Worm (Caenorhabditis elegans): ENCODE results near the gene afmd-2.

DNA sequence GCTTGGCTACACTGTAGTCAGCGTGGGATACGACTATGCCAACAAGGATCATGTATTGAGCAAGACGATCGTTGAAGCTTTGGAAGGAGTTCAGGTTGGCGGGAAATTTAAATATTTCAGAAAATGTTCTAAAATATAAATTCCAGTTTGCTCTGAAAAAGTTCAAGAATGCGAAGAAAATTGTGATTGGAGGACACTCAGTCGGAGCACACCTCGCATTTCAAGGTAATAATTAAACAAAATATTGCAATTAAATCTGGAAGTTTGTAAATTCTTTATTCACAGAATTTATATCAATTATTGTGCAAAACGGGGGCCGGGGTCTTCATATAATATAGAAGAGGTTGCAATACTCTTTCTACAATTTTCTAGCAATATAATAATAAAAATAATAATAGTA is 1.0 kb downstream of the afmd-2 start:
- TF ChIP-seq unc-62 (GFP tag; optimal IDR thresholded peaks at IDR 0.05) (no peak), B0261.1 (tag; optimal IDR thresholded peaks at IDR 0.05) (no peak), hlh-26 (GFP tag; conservative IDR thresholded peaks at IDR 0.05) (no peak), nfya-1 (tag; optimal IDR thresholded peaks at IDR 0.05; ENCODE audit: borderline replicate concordance, insufficient read depth) (no peak), K12H6.12 (tag; optimal IDR thresholded peaks at IDR 0.05) (no peak), ztf-25 (GFP tag; IDR thresholded peaks at IDR 0.05) (0 out of 2 replicates have a peak, but pooled peaks have one; percentile 27), hlh-12 (tag; optimal IDR thresholded peaks at IDR 0.05) (no peak), aptf-3 (GFP tag; IDR thresholded peaks at IDR 0.05) (no peak)

Measured in whole organism, young adult.